Worm (Caenorhabditis elegans): Measurements from ENCODE around the gene C50E3.5.

C50E3.5 gene

ce11 chrV:7555875-7556274 lies 31.9 kb upstream of the C50E3.5 start:
- TF ChIP-seq nhr-27 (tag; optimal IDR thresholded peaks at IDR 0.05) (no peak), B0019.2 (GFP tag; conservative IDR thresholded peaks at IDR 0.05) (no peak), ceh-91 (GFP tag; IDR thresholded peaks at IDR 0.05) (no peak), him-1 (tag; optimal IDR thresholded peaks at IDR 0.05) (no peak), dox-1 (GFP tag; IDR thresholded peaks at IDR 0.05) (no peak), xnd-1 (tag; optimal IDR thresholded peaks at IDR 0.05) (no peak), lsy-27 (tag; optimal IDR thresholded peaks at IDR 0.05; ENCODE audit: borderline replicate concordance, insufficient read depth) (no peak), egl-18 (GFP tag; IDR thresholded peaks at IDR 0.05) (no peak), C17E4.6 (GFP tag; IDR thresholded peaks at IDR 0.05) (no peak)

ce11 chrV:7558693-7559092 lies 29.1 kb upstream of the C50E3.5 start, which contains the start of gene ets-7:
TSS of gene ets-7 (minus strand) at chrV:7558793.
- TF ChIP-seq ztf-22 (GFP tag; optimal IDR thresholded peaks at IDR 0.05) (no peak), ccch-3 (GFP tag; optimal IDR thresholded peaks at IDR 0.05) (no peak)

DNA sequence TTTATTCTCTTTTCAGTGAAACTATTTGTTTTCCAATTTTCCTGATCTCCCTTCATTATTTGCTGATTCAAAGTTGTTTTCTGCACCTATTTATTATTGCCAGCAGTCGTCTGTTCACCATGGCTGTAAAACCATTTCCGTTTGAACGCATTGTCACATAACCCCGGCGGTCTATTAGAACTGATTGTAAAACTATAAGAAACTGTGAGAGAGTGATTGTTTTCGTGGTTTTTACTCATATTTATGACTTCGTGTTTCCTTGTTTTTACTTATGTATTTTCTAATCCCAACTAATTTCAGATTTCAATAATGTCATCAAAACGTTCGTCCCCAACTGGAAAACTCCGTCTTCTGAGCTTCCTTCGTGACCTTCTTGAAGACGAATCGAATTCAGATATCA lies 24.8 kb upstream of the C50E3.5 start, which contains the start of gene F19F10.1:
Gene F19F10.1 (plus strand): TSS at position 301 of the 400 bp plus-strand sequence.
- no peak for TF ChIP-seq F37B4.10 (GFP tag; IDR thresholded peaks at IDR 0.05)
- TF ChIP-seq let-607 (tag; optimal IDR thresholded peaks at IDR 0.05) = no peak
- no peak for TF ChIP-seq lin-54 (GFP tag; optimal IDR thresholded peaks at IDR 0.05)
- TF ChIP-seq ceh-40 (GFP tag; IDR thresholded peaks at IDR 0.05) = no peak
- TF ChIP-seq bed-1 (GFP tag; IDR thresholded peaks at IDR 0.05) = no peak
- no peak for TF ChIP-seq F49E8.2 (tag; optimal IDR thresholded peaks at IDR 0.05; ENCODE audit: insufficient read depth)
- TF ChIP-seq F57C9.4 (tag; optimal IDR thresholded peaks at IDR 0.05) = no peak
- TF ChIP-seq hlh-26 (GFP tag; conservative IDR thresholded peaks at IDR 0.05) = no peak
- TF ChIP-seq mes-4 (tag; optimal IDR thresholded peaks at IDR 0.05) = no peak
- TF ChIP-seq cebp-2 (GFP tag; IDR thresholded peaks at IDR 0.05) = no peak
- TF ChIP-seq akir-1 (GFP tag; optimal IDR thresholded peaks at IDR 0.05) = no peak
- TF ChIP-seq nfya-1 (tag; optimal IDR thresholded peaks at IDR 0.05; ENCODE audit: borderline replicate concordance, insufficient read depth) = no peak
- TF ChIP-seq ztf-22 (GFP tag; optimal IDR thresholded peaks at IDR 0.05) = no peak
- TF ChIP-seq Y95B8A.8 (GFP tag; IDR thresholded peaks at IDR 0.05) = no peak
- no peak for TF ChIP-seq Y53F4B.3 (GFP tag; IDR thresholded peaks at IDR 0.05)

DNA sequence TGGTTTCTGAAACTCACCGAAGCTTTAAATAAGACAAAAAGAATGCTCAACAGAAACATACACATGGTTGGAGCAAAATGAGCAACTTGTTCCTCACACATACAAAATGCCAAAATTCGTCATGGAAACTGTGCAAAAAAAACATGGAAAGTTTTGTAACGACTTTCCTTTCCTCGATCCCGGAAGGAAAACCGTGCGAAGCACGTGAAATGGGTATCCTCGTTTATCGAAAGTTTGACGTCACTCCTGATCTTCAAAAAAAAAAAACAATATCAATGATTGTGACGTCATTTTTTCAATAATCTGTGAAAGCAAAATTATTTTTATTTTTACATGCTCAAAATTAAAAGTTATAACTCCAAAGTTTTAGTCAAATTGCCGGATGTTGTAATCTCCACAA lies 17.5 kb upstream of the C50E3.5 start, which contains the start of gene clec-212:
Gene clec-212 (minus strand): TSS at position 101 of the 400 bp plus-strand sequence.
- TF ChIP-seq ceh-27 (GFP tag; optimal IDR thresholded peaks at IDR 0.05) = no peak
- TF ChIP-seq lsy-27 (tag; optimal IDR thresholded peaks at IDR 0.05; ENCODE audit: borderline replicate concordance, insufficient read depth) = no peak
- TF ChIP-seq die-1 (tag; optimal IDR thresholded peaks at IDR 0.05) = no peak

DNA sequence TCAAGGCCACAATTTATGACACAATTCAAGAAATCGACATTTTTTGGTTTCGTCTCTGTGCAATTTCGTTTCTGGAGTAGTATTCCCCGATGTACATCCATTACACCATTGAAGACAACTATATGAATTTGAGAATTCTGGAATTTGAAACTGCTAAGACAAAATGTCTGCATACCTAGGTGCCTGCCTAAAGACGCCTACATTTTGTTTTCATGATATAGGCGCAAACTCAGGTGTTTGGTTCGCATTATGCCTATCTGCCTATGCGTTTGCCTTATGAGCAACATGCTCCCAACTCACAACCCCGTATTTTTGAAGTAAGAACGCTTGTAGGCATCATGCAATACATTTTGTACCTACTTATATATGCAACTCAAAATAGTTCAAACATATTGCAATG lies 16.8 kb upstream of the C50E3.5 start, which contains the start of gene F19F10.14:
Gene F19F10.14 (minus strand): TSS at position 101 of the 400 bp plus-strand sequence.
- TF ChIP-seq die-1 (tag; optimal IDR thresholded peaks at IDR 0.05) (no peak), ztf-22 (GFP tag; optimal IDR thresholded peaks at IDR 0.05) (no peak), lsl-1 (GFP tag; optimal IDR thresholded peaks at IDR 0.05) (no peak)

DNA sequence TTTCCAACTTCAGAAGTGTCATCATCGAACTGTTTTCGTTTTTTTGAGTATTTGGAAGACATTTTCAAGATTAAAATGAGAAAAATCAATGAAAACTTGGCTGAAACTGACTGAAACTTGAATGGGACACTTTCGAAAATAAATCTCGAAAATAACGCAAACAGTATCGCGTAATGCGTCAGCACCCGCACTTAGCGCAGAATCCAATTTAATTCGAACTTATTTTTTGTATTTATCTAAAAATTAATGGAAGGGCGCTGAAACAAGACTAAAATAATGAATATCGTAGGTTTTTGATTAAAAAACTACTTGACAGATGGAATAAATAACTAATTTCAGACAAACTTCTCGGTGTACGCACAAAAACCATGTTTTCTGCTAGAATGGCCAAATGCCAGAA lies 12.2 kb upstream of the C50E3.5 start, which contains the start of the genes snu-66 and ints-9:
Gene snu-66 (minus strand): TSS at position 108 of the 400 bp plus-strand sequence.
Gene ints-9 (plus strand): TSS at position 240 of the 400 bp plus-strand sequence.
- TF ChIP-seq egl-18 (GFP tag; IDR thresholded peaks at IDR 0.05) = no peak
- no peak for TF ChIP-seq dpl-1 (GFP tag; optimal IDR thresholded peaks at IDR 0.05)
- TF ChIP-seq rpc-1 (optimal IDR thresholded peaks at IDR 0.05) = no peak
- TF ChIP-seq rpc-1 (tag; optimal IDR thresholded peaks at IDR 0.05) = no peak
- TF ChIP-seq zfh-2 (GFP tag; conservative IDR thresholded peaks at IDR 0.05) = no peak
- TF ChIP-seq sea-2 (GFP tag; IDR thresholded peaks at IDR 0.05) = no peak
- TF ChIP-seq hmg-20 (GFP tag; IDR thresholded peaks at IDR 0.05) = no peak
- TF ChIP-seq xnd-1 (tag; optimal IDR thresholded peaks at IDR 0.05) = no peak
- TF ChIP-seq snpc-1.1 (tag; optimal IDR thresholded peaks at IDR 0.05; ENCODE audit: insufficient read depth) = peak; percentile 24
- no peak for TF ChIP-seq snpc-4 (GFP tag; optimal IDR thresholded peaks at IDR 0.05)
- TF ChIP-seq snpc-4 (tag; optimal IDR thresholded peaks at IDR 0.05) = peak in 2 of 4 experiments; percentile 34 to 47
- no peak for TF ChIP-seq ztf-25 (GFP tag; IDR thresholded peaks at IDR 0.05)
- TF ChIP-seq ztf-26 (tag; optimal IDR thresholded peaks at IDR 0.05) = no peak
- 0 out of 2 replicates have a peak, but pooled peaks have one; percentile 16 for TF ChIP-seq dox-1 (GFP tag; IDR thresholded peaks at IDR 0.05)
- no peak for TF ChIP-seq egl-44 (GFP tag; IDR thresholded peaks at IDR 0.05)

Data from whole organism, young adult.